Worm (Caenorhabditis elegans) whole organism, L1 larva: ENCODE data around the gene F58F6.5.

Experiments
- aly-2 ChIP-seq: fragments of 150-350 bp; optimal IDR thresholded peaks from 2 replicates; lab custom pipeline; 2014; ENCODE audit warnings: missing biosample characterization, missing genetic modification characterization
- ama-1 ChIP-seq: fragments of 150-350 bp; optimal IDR thresholded peaks from 2 replicates; lab custom pipeline; 2014
- blmp-1 ChIP-seq: fragments of 150-350 bp; optimal IDR thresholded peaks from 2 replicates; lab custom pipeline; 2014; ENCODE audit warnings: missing biosample characterization, missing genetic modification characterization
- ceh-8 ChIP-seq: fragments of 200-800 bp; sonication (Bioruptor generic); optimal IDR thresholded peaks from 2 replicates; lab custom pipeline; 2018; ENCODE audit warnings: mild to moderate bottlenecking, missing genetic modification characterization, moderate library complexity, missing compliant biosample characterization
- ceh-82 ChIP-seq, 3 experiments: fragments of 150-350 bp in 1 of 3; sonication (generic microtip) in 2 of 3; optimal IDR thresholded peaks; 2 replicates each; lab custom pipeline; 2014 to 2017; ENCODE audit warnings: missing biosample characterization in 3 of 3, missing genetic modification characterization in 3 of 3
- dpl-1 ChIP-seq, 3 experiments: fragments of 150-350 bp in 2 of 3; sonication (generic microtip) in 1 of 3; optimal IDR thresholded peaks; 2 replicates each; lab custom pipeline; 2014 to 2017; ENCODE audit warnings: missing biosample characterization in 3 of 3, missing genetic modification characterization in 3 of 3, missing genetic modification reagents in 3 of 3
- efl-1 ChIP-seq, 4 experiments: fragments of 150-350 bp; optimal IDR thresholded peaks in 3 of 4; peaks in 1 of 4; 1 replicate in 1 of 4; 2 replicates in 3 of 4; lab custom pipeline; 2014; ENCODE audit warnings: missing biosample characterization in 2 of 4, missing genetic modification characterization in 2 of 4, missing genetic modification reagents in 2 of 4
- egl-27 ChIP-seq, 2 experiments: fragments of 150-350 bp in 1 of 2; sonication (generic microtip); optimal IDR thresholded peaks; 3 replicates each; lab custom pipeline; 2017 to 2018; ENCODE audit warnings: missing biosample characterization in 2 of 2, missing genetic modification characterization in 2 of 2, missing genetic modification reagents in 2 of 2
- elt-2 ChIP-seq: sonication (generic microtip); optimal IDR thresholded peaks from 2 replicates; lab custom pipeline; 2016; ENCODE audit warnings: missing genetic modification characterization, mild to moderate bottlenecking, inconsistent platforms, missing compliant biosample characterization, missing genetic modification reagents
- ets-5 ChIP-seq: fragments of 200-800 bp; sonication (Bioruptor generic); IDR thresholded peaks from 2 replicates; pipeline ENCODE4 v1.3.6; 2022; ENCODE audit warnings: missing genetic modification characterization, missing compliant biosample characterization
- fkh-10 ChIP-seq: sonication (generic microtip); optimal IDR thresholded peaks from 2 replicates; lab custom pipeline; 2017; ENCODE audit warnings: missing biosample characterization, missing genetic modification reagents, missing genetic modification characterization
- fkh-4 ChIP-seq: sonication (generic microtip); optimal IDR thresholded peaks from 2 replicates; lab custom pipeline; 2016; ENCODE audit warnings: missing compliant biosample characterization, missing genetic modification characterization, borderline replicate concordance
- fkh-8 ChIP-seq: sonication (generic microtip); optimal IDR thresholded peaks from 2 replicates; lab custom pipeline; 2016; ENCODE audit warnings: mild to moderate bottlenecking, missing genetic modification characterization, missing compliant biosample characterization
- fos-1 ChIP-seq: fragments of 150-350 bp; optimal IDR thresholded peaks from 2 replicates; lab custom pipeline; 2014; ENCODE audit warnings: missing biosample characterization, missing genetic modification characterization
- grh-1 ChIP-seq: fragments of 200-800 bp; sonication (Bioruptor generic); IDR thresholded peaks from 2 replicates; pipeline ENCODE4 v1.3.6; 2022; ENCODE audit warnings: missing genetic modification reagents, missing genetic modification characterization, missing compliant biosample characterization
- hlh-17 ChIP-seq: fragments of 200-800 bp; sonication (Bioruptor generic); optimal IDR thresholded peaks from 2 replicates; lab custom pipeline; 2018; ENCODE audit warnings: missing genetic modification characterization, mild to moderate bottlenecking, missing compliant biosample characterization, moderate library complexity, borderline replicate concordance
- isw-1 ChIP-seq: fragments of 200-800 bp; sonication (Bioruptor generic); IDR thresholded peaks from 2 replicates; pipeline ENCODE4 v1.3.6; 2022; ENCODE audit warnings: missing genetic modification characterization, missing compliant biosample characterization
- jun-1 ChIP-seq: fragments of 150-350 bp; optimal IDR thresholded peaks from 2 replicates; lab custom pipeline; 2014; ENCODE audit warnings: missing biosample characterization, missing genetic modification reagents, missing genetic modification characterization
- lin-15B ChIP-seq: fragments of 150-350 bp; sonication (generic microtip); optimal IDR thresholded peaks from 3 replicates; lab custom pipeline; 2014; ENCODE audit warnings: missing biosample characterization, missing genetic modification characterization
- lin-39 ChIP-seq: fragments of 150-350 bp; optimal IDR thresholded peaks from 2 replicates; lab custom pipeline; 2014; ENCODE audit warnings: missing biosample characterization, missing genetic modification reagents, missing genetic modification characterization
- lir-3 ChIP-seq: sonication (generic microtip); optimal IDR thresholded peaks from 2 replicates; lab custom pipeline; 2016; ENCODE audit warnings: mild to moderate bottlenecking, missing genetic modification characterization, moderate library complexity, missing compliant biosample characterization; ENCODE audit not compliant: poor library complexity
- lsy-2 ChIP-seq, 2 experiments: fragments of 150-350 bp; optimal IDR thresholded peaks; 2 replicates each; lab custom pipeline; 2014; ENCODE audit warnings: missing biosample characterization in 2 of 2, missing genetic modification characterization in 2 of 2
- mab-9 ChIP-seq: fragments of 200-800 bp; sonication (Bioruptor generic); IDR thresholded peaks from 2 replicates; pipeline ENCODE4 v1.3.6; 2022; ENCODE audit warnings: missing genetic modification reagents, missing genetic modification characterization, missing compliant biosample characterization
- nhr-12 ChIP-seq: sonication (generic microtip); optimal IDR thresholded peaks from 2 replicates; lab custom pipeline; 2017; ENCODE audit warnings: missing biosample characterization, missing genetic modification characterization
- nhr-19 ChIP-seq: fragments of 200-800 bp; sonication (Bioruptor generic); conservative IDR thresholded peaks from 2 replicates; pipeline ENCODE4 v1.3.6; 2022; ENCODE audit warnings: missing genetic modification characterization, missing compliant biosample characterization
- nhr-20 ChIP-seq: sonication (generic microtip); optimal IDR thresholded peaks from 2 replicates; lab custom pipeline; 2016; ENCODE audit warnings: mild to moderate bottlenecking, missing genetic modification characterization, missing compliant biosample characterization
- nhr-237 ChIP-seq: fragments of 150-350 bp; optimal IDR thresholded peaks from 2 replicates; lab custom pipeline; 2014; ENCODE audit warnings: missing biosample characterization, missing genetic modification characterization
- nhr-71 ChIP-seq: sonication (generic microtip); optimal IDR thresholded peaks from 2 replicates; lab custom pipeline; 2016; ENCODE audit warnings: mild to moderate bottlenecking, missing genetic modification characterization, moderate library complexity, missing compliant biosample characterization
- nhr-77 ChIP-seq: fragments of 150-350 bp; optimal IDR thresholded peaks from 2 replicates; lab custom pipeline; 2014; ENCODE audit warnings: missing biosample characterization, missing genetic modification characterization
- nhr-90 ChIP-seq: sonication (generic microtip); optimal IDR thresholded peaks from 2 replicates; lab custom pipeline; 2016; ENCODE audit warnings: mild to moderate bottlenecking, missing genetic modification characterization, missing compliant biosample characterization; ENCODE audit not compliant: poor library complexity
- pag-3 ChIP-seq: sonication (generic microtip); optimal IDR thresholded peaks from 2 replicates; lab custom pipeline; 2017; ENCODE audit warnings: missing genetic modification characterization, mild to moderate bottlenecking, missing compliant biosample characterization, antibody characterized with exemption, borderline replicate concordance; ENCODE audit not compliant: insufficient read depth
- pax-3 ChIP-seq: fragments of 200-800 bp; sonication (Bioruptor generic); optimal IDR thresholded peaks from 2 replicates; lab custom pipeline; 2018; ENCODE audit warnings: mild to moderate bottlenecking, missing genetic modification characterization, moderate library complexity, missing compliant biosample characterization
- rnt-1 ChIP-seq: sonication (generic microtip); optimal IDR thresholded peaks from 2 replicates; lab custom pipeline; 2016; ENCODE audit warnings: mild to moderate bottlenecking, missing genetic modification characterization, moderate library complexity, missing compliant biosample characterization
- skn-1 ChIP-seq: fragments of 150-350 bp; optimal IDR thresholded peaks from 2 replicates; lab custom pipeline; 2014; ENCODE audit warnings: missing biosample characterization, missing genetic modification characterization
- snu-23 ChIP-seq: sonication (generic microtip); optimal IDR thresholded peaks from 2 replicates; lab custom pipeline; 2016; ENCODE audit warnings: missing genetic modification characterization, missing compliant biosample characterization
- sptf-1 ChIP-seq: fragments of 150-350 bp; optimal IDR thresholded peaks from 2 replicates; lab custom pipeline; 2014; ENCODE audit warnings: missing biosample characterization, missing genetic modification characterization
- unc-130 ChIP-seq: fragments of 150-350 bp; optimal IDR thresholded peaks from 2 replicates; lab custom pipeline; 2017; ENCODE audit warnings: missing biosample characterization, missing genetic modification characterization, inconsistent platforms
- zip-4 ChIP-seq: fragments of 200-800 bp; sonication (Bioruptor generic); optimal IDR thresholded peaks from 2 replicates; lab custom pipeline; 2018; ENCODE audit warnings: mild to moderate bottlenecking, missing genetic modification characterization, moderate library complexity, missing compliant biosample characterization
- ztf-11 ChIP-seq, 2 experiments: sonication (generic microtip); optimal IDR thresholded peaks; 2 replicates each; lab custom pipeline; 2016 to 2017; ENCODE audit warnings: missing genetic modification characterization in 2 of 2, missing biosample characterization in 1 of 2, missing compliant biosample characterization in 1 of 2
- ztf-4 ChIP-seq: fragments of 150-350 bp; optimal IDR thresholded peaks from 2 replicates; lab custom pipeline; 2014; ENCODE audit warnings: missing biosample characterization, missing genetic modification characterization

Gene F58F6.5

DNA sequence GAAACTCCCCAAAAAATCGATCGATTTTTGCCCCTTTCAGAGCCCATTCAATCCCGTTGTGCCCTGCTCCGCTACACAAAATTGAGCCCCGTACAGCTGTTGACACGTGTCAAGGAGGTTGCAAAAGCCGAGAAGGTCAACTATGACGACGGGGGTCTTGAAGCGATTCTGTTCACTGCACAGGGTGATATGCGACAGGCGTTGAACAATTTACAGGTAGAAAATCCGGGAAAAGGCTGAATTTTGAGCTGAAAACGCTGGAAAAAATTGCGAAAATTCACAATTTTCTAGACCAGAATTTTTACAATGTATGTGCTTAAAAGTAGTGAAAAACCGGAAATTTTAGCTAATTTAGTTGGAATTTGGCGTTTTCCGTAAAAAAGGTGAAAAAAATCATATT lies 5.9 kb downstream of the F58F6.5 start:
- no peak for TF ChIP-seq grh-1
- no peak for TF ChIP-seq fkh-10 (GFP tag; lab: Kevin White, UChicago)
- no peak for TF ChIP-seq fos-1 (tag; lab: Kevin White, UChicago)
- no peak for TF ChIP-seq egl-27 (tag; optimal IDR thresholded peaks at IDR 0.05; lab: Kevin White, UChicago)
- TF ChIP-seq mab-9 (GFP tag; lab: Robert Waterston, UW): no peak
- TF ChIP-seq nhr-77 (tag; lab: Kevin White, UChicago): no peak
- no peak for TF ChIP-seq nhr-12
- no peak for TF ChIP-seq lin-15B (tag; lab: Kevin White, UChicago)
- no peak for TF ChIP-seq jun-1

- no peak for TF ChIP-seq efl-1 (optimal IDR thresholded peaks at IDR 0.05; lab: Kevin White, UChicago)
- peak in 1 of 2 experiments; percentile 58 for TF ChIP-seq efl-1 (GFP tag; optimal IDR thresholded peaks at IDR 0.05 in 1 of 2; lab: Kevin White, UChicago)
- no peak for TF ChIP-seq rnt-1 (tag; lab: Kevin White, UChicago)
Observed at ce11 chrIV:1353811-1354210, 10.3 kb downstream of the F58F6.5 start.

DNA sequence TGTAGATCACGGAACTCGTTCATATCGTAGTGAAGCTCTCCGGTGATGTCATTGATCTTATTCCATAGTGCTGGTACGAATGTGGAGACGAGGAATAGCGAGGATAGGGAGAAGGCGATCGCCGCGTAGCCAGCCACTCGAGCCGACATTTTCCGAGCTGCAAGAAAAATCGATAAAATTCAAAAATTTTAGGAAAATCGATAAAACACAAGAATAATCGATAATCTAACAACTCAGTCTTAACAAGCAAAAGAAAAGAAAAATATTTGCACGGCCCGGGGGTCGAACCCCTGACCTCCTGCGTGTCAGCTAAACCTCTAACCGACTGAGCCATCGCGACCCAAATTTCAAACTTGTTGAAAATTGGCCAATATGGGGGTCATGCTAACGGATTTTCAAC lies 11.7 kb downstream of the F58F6.5 start, which contains the start of gene col-104:
col-104 (minus strand) TSS at position 159 of the 400 bp plus-strand sequence.
- TF ChIP-seq aly-2 (tag; lab: Kevin White, UChicago) (no peak), pax-3 (no peak), lir-3 (tag; lab: Kevin White, UChicago) (no peak), ceh-8 (GFP tag; lab: Kevin White, UChicago) (no peak), fkh-4 (no peak), ama-1 (lab: Kevin White, UChicago) (no peak), lin-39 (tag; lab: Kevin White, UChicago) (no peak)

DNA sequence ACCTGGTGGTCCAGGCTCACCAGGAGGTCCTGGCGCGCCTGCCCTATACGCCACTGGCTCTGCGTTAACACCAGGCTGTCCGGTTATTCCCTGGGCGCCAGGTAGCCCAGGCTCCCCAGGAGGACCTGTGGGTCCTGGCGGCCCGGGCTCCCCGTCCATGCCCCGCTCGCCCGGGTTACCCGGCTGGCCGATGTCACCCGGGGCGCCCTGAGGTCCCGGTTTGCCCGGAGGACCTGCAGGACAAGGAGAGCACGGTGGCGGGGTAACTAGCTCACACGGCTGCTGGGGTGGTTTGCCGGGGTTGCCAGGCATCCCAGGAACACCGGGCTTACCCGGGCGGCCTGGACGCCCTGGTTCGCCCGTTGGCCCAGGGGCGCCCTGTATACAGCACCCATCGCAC lies 14.6 kb downstream of the F58F6.5 start:
- TF ChIP-seq nhr-20 (tag; lab: Kevin White, UChicago) (no peak), ztf-11 (tag; optimal IDR thresholded peaks at IDR 0.05; lab: Kevin White, UChicago) (no peak), ceh-8 (GFP tag; lab: Kevin White, UChicago) (peak; percentile 91), efl-1 (optimal IDR thresholded peaks at IDR 0.05; lab: Kevin White, UChicago) (no peak), efl-1 (GFP tag; optimal IDR thresholded peaks at IDR 0.05 in 1 of 2; lab: Kevin White, UChicago) (peak in 1 of 2 experiments; percentile 18)
- TF ChIP-seq, all 84 proteins: peak for 2

- TF ChIP-seq blmp-1: no peak
Observed at ce11 chrIV:1359125-1359524, 15.6 kb downstream of the F58F6.5 start, which contains the start of gene col-105. Gene col-105 (minus strand): TSS chrIV:1359225.

DNA sequence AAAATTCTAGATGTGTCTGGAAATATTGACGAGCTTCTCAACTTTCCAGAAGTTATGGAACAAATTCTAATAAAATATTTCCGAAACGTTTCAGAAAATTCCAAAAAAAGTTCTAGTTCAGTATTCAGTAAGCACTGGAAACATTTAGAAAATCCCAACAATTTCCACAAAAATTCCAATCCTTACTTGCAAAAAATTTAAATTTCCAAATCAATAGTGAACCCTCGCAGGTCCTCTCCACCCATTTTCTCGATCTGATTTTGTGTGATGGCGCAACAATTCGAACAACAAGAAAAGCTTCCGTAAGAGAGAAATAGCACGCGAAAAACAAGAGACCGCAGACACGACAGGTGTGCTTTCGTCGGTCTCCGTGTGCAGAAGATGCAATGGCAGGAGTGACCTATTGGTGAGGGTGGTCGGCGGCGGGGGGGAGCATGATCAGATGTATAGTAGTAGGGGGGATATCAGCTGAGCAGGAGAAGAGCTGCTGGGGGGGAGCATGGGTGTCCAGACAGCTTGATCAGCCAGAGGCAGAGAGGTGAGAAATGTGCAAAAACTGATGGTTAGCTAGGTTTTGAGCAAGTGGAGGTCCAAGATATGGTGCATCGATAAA lies 18.2 kb downstream of the F58F6.5 start:
- no peak for TF ChIP-seq lsy-2 (tag; optimal IDR thresholded peaks at IDR 0.05; lab: Kevin White, UChicago)
- TF ChIP-seq dpl-1 (GFP tag; optimal IDR thresholded peaks at IDR 0.05; lab: Kevin White, UChicago): no peak
- peak; percentile 10 for TF ChIP-seq nhr-20 (tag; lab: Kevin White, UChicago)
- no peak for TF ChIP-seq nhr-237 (tag; lab: Kevin White, UChicago)
- TF ChIP-seq ets-5: no peak
- no peak for TF ChIP-seq pax-3
- no peak for TF ChIP-seq lin-39 (tag; lab: Kevin White, UChicago)
- no peak for TF ChIP-seq ztf-4 (tag; lab: Kevin White, UChicago)
- peak; percentile 32 for TF ChIP-seq nhr-19 (GFP tag; lab: Robert Waterston, UW)
- no peak for TF ChIP-seq isw-1 (GFP tag; lab: Robert Waterston, UW)
- TF ChIP-seq pag-3 (tag; lab: Kevin White, UChicago): peak; percentile 94
- TF ChIP-seq skn-1: no peak
- no peak for TF ChIP-seq fkh-8
- no peak for TF ChIP-seq sptf-1
- peak; percentile 12 for TF ChIP-seq unc-130 (tag; lab: Kevin White, UChicago)
- TF ChIP-seq zip-4 (GFP tag; lab: Kevin White, UChicago): no peak
- TF ChIP-seq ceh-82 (tag; optimal IDR thresholded peaks at IDR 0.05; lab: Kevin White, UChicago): no peak
- TF ChIP-seq ceh-8 (GFP tag; lab: Kevin White, UChicago): no peak
- peak; percentile 50 for TF ChIP-seq nhr-71 (tag; lab: Kevin White, UChicago)
- no peak for TF ChIP-seq snu-23 (GFP tag; lab: Kevin White, UChicago)
- no peak for TF ChIP-seq nhr-90 (tag; lab: Kevin White, UChicago)
- TF ChIP-seq lin-15B (tag; lab: Kevin White, UChicago): no peak
- no peak for TF ChIP-seq elt-2 (tag; lab: Kevin White, UChicago)
- no peak for TF ChIP-seq hlh-17 (GFP tag; lab: Kevin White, UChicago)
